Fruit fly (Drosophila melanogaster): ENCODE data around the gene rn.

- TF ChIP-seq br (GFP tag; optimal IDR thresholded peaks at IDR 0.05) = no peak
- no peak for TF ChIP-seq Hnf4 (GFP tag; optimal IDR thresholded peaks at IDR 0.05)
- TF ChIP-seq fru (GFP tag; optimal IDR thresholded peaks at IDR 0.05) = no peak
- TF ChIP-seq Dfd (GFP tag; optimal IDR thresholded peaks at IDR 0.05) = no peak
- TF ChIP-seq OdsH (GFP tag; optimal IDR thresholded peaks at IDR 0.05) = no peak
- TF ChIP-seq dl (GFP tag; optimal IDR thresholded peaks at IDR 0.05; ENCODE audit: insufficient read depth in 1 of 2, partially characterized antibody in 2 of 2) = no peak
- TF ChIP-seq Myc (optimal IDR thresholded peaks at IDR 0.05) = no peak
These were observed 23.8 kb downstream of the rn start, which contains the start of gene RacGAP84C for dm6 chr3R:7285662-7286061.
